Fruit fly (Drosophila melanogaster): Measurements from ENCODE around the gene mtDNA-helicase.

mtDNA-helicase gene

DNA sequence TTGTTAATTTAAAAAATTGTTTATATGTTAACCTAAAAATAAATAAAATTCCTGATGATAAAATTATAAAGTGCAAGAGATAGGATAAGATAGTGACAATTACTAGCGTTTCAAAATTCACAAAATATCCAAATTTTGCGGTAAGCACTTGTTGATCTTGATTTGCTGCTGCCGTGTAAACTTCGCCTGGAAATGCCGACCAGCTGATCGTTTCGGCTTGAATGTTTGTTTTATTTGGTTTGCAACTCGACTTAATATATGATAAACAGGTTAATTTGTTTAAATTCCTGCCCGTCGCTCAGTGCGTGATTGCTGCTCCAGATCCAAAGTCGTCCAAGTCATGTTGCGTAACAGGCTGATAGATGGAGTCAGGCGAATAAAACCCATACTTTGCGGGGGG, 28.2 kb upstream of the mtDNA-helicase start, which contains the start of gene CG4592 (continued):
- TF ChIP-seq HLH3B (GFP tag; IDR thresholded peaks at IDR 0.05), result peak; percentile 62; the same call in 1 of the 2 replicates
- peak; percentile 48 for TF ChIP-seq CG5245 (GFP tag; optimal IDR thresholded peaks at IDR 0.05)
- peak; percentile 39 for TF ChIP-seq CG15696 (tag; optimal IDR thresholded peaks at IDR 0.05)
- peak; percentile 60 for TF ChIP-seq E2f2 (GFP tag; IDR thresholded peaks at IDR 0.05)
- peak; percentile 90 for TF ChIP-seq sens (GFP tag)
- TF ChIP-seq Dip2 (GFP tag; IDR thresholded peaks at IDR 0.05), result no peak
- TF ChIP-seq CG12769 (tag; optimal IDR thresholded peaks at IDR 0.05), result no peak
- no peak for TF ChIP-seq Gsc (GFP tag; IDR thresholded peaks at IDR 0.05)
- peak; percentile 19 for TF ChIP-seq YL-1 (GFP tag; optimal IDR thresholded peaks at IDR 0.05)
- TF ChIP-seq vvl (GFP tag; IDR thresholded peaks at IDR 0.05), result peak; percentile 86
- peak; percentile 43 for TF ChIP-seq Ptx1 (GFP tag; IDR thresholded peaks at IDR 0.05)
- TF ChIP-seq NC2β (GFP tag; optimal IDR thresholded peaks at IDR 0.05), result peak; percentile 25
- peak; percentile 2 for TF ChIP-seq pfk (GFP tag; optimal IDR thresholded peaks at IDR 0.05)
- TF ChIP-seq CG13296 (GFP tag; optimal IDR thresholded peaks at IDR 0.05), result peak; percentile 52
- TF ChIP-seq Aef1 (GFP tag; IDR thresholded peaks at IDR 0.05), result no peak
- peak; percentile 64 for TF ChIP-seq CG9727 (GFP tag; optimal IDR thresholded peaks at IDR 0.05)
- TF ChIP-seq Hr39 (optimal IDR thresholded peaks at IDR 0.05), result no peak
- peak; percentile 33 for TF ChIP-seq Oli (tag; optimal IDR thresholded peaks at IDR 0.05)
- no peak for TF ChIP-seq CG14860 (GFP tag; IDR thresholded peaks at IDR 0.05; ENCODE audit: partially characterized antibody)
- no peak for TF ChIP-seq dimm (GFP tag; IDR thresholded peaks at IDR 0.05)
- peak; percentile 94 for TF ChIP-seq sug (tag; optimal IDR thresholded peaks at IDR 0.05)
- TF ChIP-seq CG6254 (GFP tag; optimal IDR thresholded peaks at IDR 0.05), result peak; percentile 5
- no peak for TF ChIP-seq wor (GFP tag; IDR thresholded peaks at IDR 0.05)
- peak; percentile 62 for TF ChIP-seq slbo (GFP tag; IDR thresholded peaks at IDR 0.05)
- TF ChIP-seq CG12155 (GFP tag; optimal IDR thresholded peaks at IDR 0.05), result peak; percentile 53
- TF ChIP-seq chn (GFP tag; optimal IDR thresholded peaks at IDR 0.05), result peak; percentile 42
- no peak for TF ChIP-seq Lpt (GFP tag; optimal IDR thresholded peaks at IDR 0.05)
- peak; percentile 21 for TF ChIP-seq CG3407 (GFP tag; optimal IDR thresholded peaks at IDR 0.05)
- TF ChIP-seq Hsf (GFP tag; optimal IDR thresholded peaks at IDR 0.05), result peak; percentile 72
- TF ChIP-seq ttk (GFP tag; IDR thresholded peaks at IDR 0.05), result no peak
- no peak for TF ChIP-seq kni (GFP tag; optimal IDR thresholded peaks at IDR 0.05)
- no peak for TF ChIP-seq tap (tag; optimal IDR thresholded peaks at IDR 0.05)
- TF ChIP-seq Ada2b (GFP tag; IDR thresholded peaks at IDR 0.05), result peak; percentile 66
- TF ChIP-seq Spps (tag; optimal IDR thresholded peaks at IDR 0.05), result peak; percentile 22
- no peak for TF ChIP-seq scrt (GFP tag; optimal IDR thresholded peaks at IDR 0.05)
- peak; percentile 19 for TF ChIP-seq CG12299 (tag; optimal IDR thresholded peaks at IDR 0.05)
- TF ChIP-seq dpn (GFP tag; optimal IDR thresholded peaks at IDR 0.05), result peak; percentile 24 to 50
- TF ChIP-seq dmrt11E (tag; optimal IDR thresholded peaks at IDR 0.05), result peak; percentile 48
- TF ChIP-seq Sox100B (GFP tag; optimal IDR thresholded peaks at IDR 0.05), result no peak
- peak; percentile 35 for TF ChIP-seq pzg (GFP tag; optimal IDR thresholded peaks at IDR 0.05)
- no peak for TF ChIP-seq btn (GFP tag; optimal IDR thresholded peaks at IDR 0.05)
- peak; percentile 30 for TF ChIP-seq az2 (GFP tag; optimal IDR thresholded peaks at IDR 0.05)
- 0 out of 3 replicates have a peak, but pooled peaks have one; percentile 21 for TF ChIP-seq so (GFP tag; IDR thresholded peaks at IDR 0.05)
- no peak for TF ChIP-seq Gug (GFP tag; IDR thresholded peaks at IDR 0.05)
- 0 out of 2 replicates have a peak, but pooled peaks have one; percentile 30 for TF ChIP-seq seq (GFP tag; IDR thresholded peaks at IDR 0.05)
- no peak for TF ChIP-seq pum (GFP tag; optimal IDR thresholded peaks at IDR 0.05)
- TF ChIP-seq Nf-YA (GFP tag; IDR thresholded peaks at IDR 0.05), result no peak
- TF ChIP-seq Jarid2 (GFP tag; optimal IDR thresholded peaks at IDR 0.05), result no peak
- TF ChIP-seq Dip3 (GFP tag; optimal IDR thresholded peaks at IDR 0.05), result peak; percentile 18
- TF ChIP-seq CG1602 (GFP tag; optimal IDR thresholded peaks at IDR 0.05), result peak; percentile 8
- peak; percentile 57; the same call in 1 of the 2 replicates for TF ChIP-seq lmd (GFP tag; IDR thresholded peaks at IDR 0.05)
- TF ChIP-seq Rfx (GFP tag; IDR thresholded peaks at IDR 0.05), result peak; percentile 83
- TF ChIP-seq mam (GFP tag; optimal IDR thresholded peaks at IDR 0.05), result peak; percentile 33

Data from whole organism, embryonic.